Worm (Caenorhabditis elegans): Measurements from ENCODE around the gene nep-21.

DNA sequence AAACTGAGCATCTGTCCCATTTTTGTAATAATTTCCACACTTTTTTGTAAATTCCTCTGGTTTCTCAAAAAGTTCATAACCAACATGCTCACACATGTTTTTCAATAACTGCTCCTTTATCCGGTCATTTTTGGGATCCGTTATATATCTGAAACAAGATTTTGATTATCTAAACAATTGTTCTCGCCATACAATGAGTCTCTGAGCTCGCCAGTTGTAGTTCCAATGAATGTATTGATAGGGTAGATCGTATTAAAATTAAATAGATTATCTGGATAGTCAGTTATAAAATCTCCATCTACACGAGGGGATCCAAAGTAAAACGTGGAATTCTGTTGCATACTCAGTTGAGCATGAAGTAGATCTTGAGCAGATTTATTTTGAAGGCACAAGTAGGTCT lies 49.7 kb downstream of the nep-21 start:
- TF ChIP-seq nhr-77 (tag; optimal IDR thresholded peaks at IDR 0.05) = no peak
- TF ChIP-seq zag-1 (tag; optimal IDR thresholded peaks at IDR 0.05) = no peak
- TF ChIP-seq lsy-2 (tag; optimal IDR thresholded peaks at IDR 0.05) = no peak
- no peak for TF ChIP-seq nhr-11 (tag; optimal IDR thresholded peaks at IDR 0.05)
- TF ChIP-seq nhr-25 (tag; optimal IDR thresholded peaks at IDR 0.05) = no peak
- TF ChIP-seq lin-13 (GFP tag; optimal IDR thresholded peaks at IDR 0.05) = no peak
- no peak for TF ChIP-seq ama-1 (optimal IDR thresholded peaks at IDR 0.05)
- no peak for TF ChIP-seq F13H6.1 (tag; optimal IDR thresholded peaks at IDR 0.05)
- no peak for TF ChIP-seq ztf-4 (tag; optimal IDR thresholded peaks at IDR 0.05)
